Worm (Caenorhabditis elegans) whole organism, young adult: Measurements from ENCODE around the gene dpy-7.

Experiments used
- aptf-3 ChIP-seq: fragments of 200-800 bp; sonication (Bioruptor generic); IDR thresholded peaks from 2 replicates; pipeline ENCODE4 v1.3.6; 2022; ENCODE audit warnings: missing genetic modification characterization, missing compliant biosample characterization
- attf-3 ChIP-seq: fragments of 200-800 bp; sonication (Bioruptor generic); conservative IDR thresholded peaks from 2 replicates; pipeline ENCODE4 v1.3.6; 2022; ENCODE audit warnings: missing genetic modification reagents, missing genetic modification characterization, missing compliant biosample characterization
- unc-62 ChIP-seq: fragments of 150-350 bp; optimal IDR thresholded peaks from 2 replicates; lab custom pipeline; 2014; ENCODE audit warnings: missing biosample characterization, missing genetic modification reagents, missing genetic modification characterization

ce11 chrX:7561972-7562371, 24.4 kb upstream of the dpy-7 start:
- no peak for TF ChIP-seq aptf-3
- TF ChIP-seq attf-3 (GFP tag; lab: Robert Waterston, UW) = no peak
- TF ChIP-seq unc-62 (GFP tag; lab: Kevin White, UChicago) = peak; percentile 79
